Fruit fly (Drosophila melanogaster): ENCODE data around the gene pic.

DNA sequence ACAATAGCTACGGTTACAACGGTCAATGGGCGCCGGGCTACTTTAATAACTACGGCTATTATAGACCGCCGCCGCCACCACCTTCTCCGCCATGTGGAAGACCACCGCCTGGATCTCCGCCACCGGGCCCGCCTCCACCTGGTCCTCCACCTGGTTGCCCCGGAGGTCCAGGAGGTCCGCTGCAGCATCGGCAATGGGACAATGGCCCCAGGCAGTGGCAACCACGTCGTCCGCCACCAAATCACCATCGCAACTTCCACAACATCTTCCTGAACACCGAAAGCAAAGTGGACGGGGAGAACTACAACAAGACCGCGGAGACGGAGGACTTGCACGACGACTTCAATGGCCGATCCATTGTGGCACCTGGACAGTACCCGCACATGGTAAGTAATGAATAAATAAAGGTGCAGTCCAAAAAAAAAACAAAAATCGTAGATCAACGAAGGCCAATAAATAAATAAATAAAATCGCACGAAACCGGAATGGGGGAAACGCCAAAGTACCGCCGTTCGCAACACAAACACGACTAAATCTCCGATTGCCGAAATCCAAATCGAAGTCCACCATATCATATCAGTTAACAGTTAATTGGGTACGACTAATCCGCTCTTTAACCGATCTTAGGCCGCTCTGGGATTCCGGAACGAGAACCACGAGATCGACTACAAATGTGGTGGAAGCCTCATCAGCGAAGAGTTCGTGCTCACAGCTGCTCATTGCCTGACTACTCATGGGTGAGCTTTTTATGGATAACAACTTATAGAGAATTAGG, 9.6 kb upstream of the pic start, which contains the start of gene snk:
- no peak for TF ChIP-seq Clk (GFP tag; optimal IDR thresholded peaks at IDR 0.05)
- TF ChIP-seq kay (GFP tag; ENCODE audit: borderline replicate concordance): no peak
- TF ChIP-seq CG5204 (GFP tag; optimal IDR thresholded peaks at IDR 0.05): no peak
- no peak for TF ChIP-seq CG1620 (GFP tag; optimal IDR thresholded peaks at IDR 0.05)

All from whole organism, adult.